Fruit fly (Drosophila melanogaster): Measurements from ENCODE around the gene Rbsn-5.

The Rbsn-5 gene

dm6 chr2L:8211070-8211469 lies 51.4 kb downstream of the Rbsn-5 start, which contains the start of gene Ssb-c31a (continued):
- TF ChIP-seq ttk (GFP tag; IDR thresholded peaks at IDR 0.05) (0 out of 2 replicates have a peak, but pooled peaks have one; percentile 43), nau (GFP tag; optimal IDR thresholded peaks at IDR 0.05) (peak; percentile 0), CG9609 (GFP tag; optimal IDR thresholded peaks at IDR 0.05) (peak; percentile 4), CG1647 (GFP tag; optimal IDR thresholded peaks at IDR 0.05) (peak; percentile 44), knrl (GFP tag; IDR thresholded peaks at IDR 0.05; ENCODE audit: partially characterized antibody) (peak; percentile 82), Myb (GFP tag; optimal IDR thresholded peaks at IDR 0.05) (peak; percentile 35), CG15479 (GFP tag; optimal IDR thresholded peaks at IDR 0.05) (peak; percentile 70), tin (GFP tag; optimal IDR thresholded peaks at IDR 0.05) (peak; percentile 59), CG6683 (GFP tag; optimal IDR thresholded peaks at IDR 0.05) (no peak), wek (GFP tag; optimal IDR thresholded peaks at IDR 0.05) (no peak), sr (GFP tag; IDR thresholded peaks at IDR 0.05) (no peak), CG34422 (GFP tag; IDR thresholded peaks at IDR 0.05) (peak; percentile 29; the same call in 1 of the 3 replicates), Camta (GFP tag; optimal IDR thresholded peaks at IDR 0.05) (peak; percentile 26), D (optimal IDR thresholded peaks at IDR 0.05) (no peak), D (GFP tag; optimal IDR thresholded peaks at IDR 0.05) (no peak), CG4328 (GFP tag; optimal IDR thresholded peaks at IDR 0.05) (peak; percentile 59), unc-4 (GFP tag; IDR thresholded peaks at IDR 0.05; ENCODE audit: partially characterized antibody) (peak; percentile 80), CG10543 (GFP tag; optimal IDR thresholded peaks at IDR 0.05) (peak; percentile 51), CG1602 (GFP tag; optimal IDR thresholded peaks at IDR 0.05) (peak; percentile 35), CG14014 (GFP tag; IDR thresholded peaks at IDR 0.05) (no peak), Neu2 (GFP tag; optimal IDR thresholded peaks at IDR 0.05; ENCODE audit: borderline replicate concordance) (no peak), yki (optimal IDR thresholded peaks at IDR 0.05) (no peak), CG15269 (tag; optimal IDR thresholded peaks at IDR 0.05) (peak; percentile 44), toy (GFP tag; IDR thresholded peaks at IDR 0.05) (no peak), CG17385 (GFP tag; optimal IDR thresholded peaks at IDR 0.05) (peak; percentile 66), sug (tag; optimal IDR thresholded peaks at IDR 0.05) (peak; percentile 71), unpg (GFP tag; optimal IDR thresholded peaks at IDR 0.05) (peak; percentile 38), pfk (GFP tag; optimal IDR thresholded peaks at IDR 0.05) (no peak), CG9817 (tag; optimal IDR thresholded peaks at IDR 0.05) (peak; percentile 48), al (GFP tag; IDR thresholded peaks at IDR 0.05) (peak; percentile 42; the same call in 1 of the 2 replicates), Abd-B (GFP tag; optimal IDR thresholded peaks at IDR 0.05) (peak; percentile 28), peb (GFP tag; IDR thresholded peaks at IDR 0.05) (no peak), Usf (GFP tag; optimal IDR thresholded peaks at IDR 0.05) (no peak), odd (GFP tag; optimal IDR thresholded peaks at IDR 0.05) (peak; percentile 14), CG4617 (GFP tag; optimal IDR thresholded peaks at IDR 0.05; ENCODE audit: borderline replicate concordance) (peak; percentile 68), bigmax (GFP tag; optimal IDR thresholded peaks at IDR 0.05) (no peak), E2f2 (GFP tag; IDR thresholded peaks at IDR 0.05) (peak; percentile 82), CG7372 (GFP tag; IDR thresholded peaks at IDR 0.05) (0 out of 2 replicates have a peak, but pooled peaks have one; percentile 9), CG2889 (GFP tag; IDR thresholded peaks at IDR 0.05) (no peak), Hr51 (GFP tag; optimal IDR thresholded peaks at IDR 0.05) (peak; percentile 31 to 48), Jarid2 (GFP tag; optimal IDR thresholded peaks at IDR 0.05) (no peak), insv (GFP tag; optimal IDR thresholded peaks at IDR 0.05) (peak in 1 of 2 experiments; percentile 34), CG18599 (GFP tag; optimal IDR thresholded peaks at IDR 0.05) (peak; percentile 46), CG11504 (tag; optimal IDR thresholded peaks at IDR 0.05) (peak; percentile 54), dmrt99B (tag; optimal IDR thresholded peaks at IDR 0.05) (peak; percentile 33), bab2 (GFP tag; optimal IDR thresholded peaks at IDR 0.05) (peak; percentile 33), bcd (GFP tag; optimal IDR thresholded peaks at IDR 0.05) (peak; percentile 55), HLH3B (GFP tag; IDR thresholded peaks at IDR 0.05) (0 out of 2 replicates have a peak, but pooled peaks have one; percentile 16), Adf1 (GFP tag; IDR thresholded peaks at IDR 0.05) (peak; percentile 15; the same call in 1 of the 2 replicates), kni (GFP tag; optimal IDR thresholded peaks at IDR 0.05) (no peak)

Measured in whole organism, embryonic.